Worm (Caenorhabditis elegans) whole organism, L1 larva: ENCODE measurements around the gene srlf-17.

Experiments used
- C04F5.9 ChIP-seq: sonication (generic microtip); optimal IDR thresholded peaks from 2 replicates; lab custom pipeline; 2016; ENCODE audit warnings: missing genetic modification characterization, missing compliant biosample characterization
- C34B4.2 ChIP-seq: sonication (generic microtip); optimal IDR thresholded peaks from 2 replicates; lab custom pipeline; 2017; ENCODE audit warnings: mild to moderate bottlenecking, missing genetic modification characterization, missing compliant biosample characterization
- F16B12.6 ChIP-seq: fragments of 150-350 bp; optimal IDR thresholded peaks from 2 replicates; lab custom pipeline; 2014; ENCODE audit warnings: missing biosample characterization, missing genetic modification characterization
- Y116A8C.19 ChIP-seq: sonication (generic microtip); optimal IDR thresholded peaks from 2 replicates; lab custom pipeline; 2016; ENCODE audit warnings: missing compliant biosample characterization, missing genetic modification characterization, borderline replicate concordance
- aha-1 ChIP-seq: fragments of 150-350 bp; optimal IDR thresholded peaks from 2 replicates; lab custom pipeline; 2014; ENCODE audit warnings: missing biosample characterization, missing genetic modification characterization
- aly-2 ChIP-seq: fragments of 150-350 bp; optimal IDR thresholded peaks from 2 replicates; lab custom pipeline; 2014; ENCODE audit warnings: missing biosample characterization, missing genetic modification characterization
- ama-1 ChIP-seq: fragments of 150-350 bp; optimal IDR thresholded peaks from 2 replicates; lab custom pipeline; 2014
- blmp-1 ChIP-seq: fragments of 150-350 bp; optimal IDR thresholded peaks from 2 replicates; lab custom pipeline; 2014; ENCODE audit warnings: missing biosample characterization, missing genetic modification characterization
- ceh-82 ChIP-seq, 3 experiments: fragments of 150-350 bp in 1 of 3; sonication (generic microtip) in 2 of 3; optimal IDR thresholded peaks; 2 replicates each; lab custom pipeline; 2014 to 2017; ENCODE audit warnings: missing biosample characterization in 3 of 3, missing genetic modification characterization in 3 of 3
- ces-1 ChIP-seq: fragments of 150-350 bp; optimal IDR thresholded peaks from 2 replicates; lab custom pipeline; 2014; ENCODE audit warnings: missing biosample characterization, missing genetic modification reagents, missing genetic modification characterization
- dpl-1 ChIP-seq, 3 experiments: fragments of 150-350 bp in 2 of 3; sonication (generic microtip) in 1 of 3; optimal IDR thresholded peaks; 2 replicates each; lab custom pipeline; 2014 to 2017; ENCODE audit warnings: missing biosample characterization in 3 of 3, missing genetic modification characterization in 3 of 3, missing genetic modification reagents in 3 of 3
- dsc-1 ChIP-seq: sonication (generic microtip); optimal IDR thresholded peaks from 2 replicates; lab custom pipeline; 2016; ENCODE audit warnings: mild to moderate bottlenecking, missing genetic modification characterization, missing compliant biosample characterization
- efl-1 ChIP-seq, 4 experiments: fragments of 150-350 bp; optimal IDR thresholded peaks in 3 of 4; peaks in 1 of 4; 1 replicate in 1 of 4; 2 replicates in 3 of 4; lab custom pipeline; 2014; ENCODE audit warnings: missing biosample characterization in 2 of 4, missing genetic modification characterization in 2 of 4, missing genetic modification reagents in 2 of 4
- efl-3 ChIP-seq: fragments of 200-800 bp; sonication (Bioruptor generic); optimal IDR thresholded peaks from 2 replicates; lab custom pipeline; 2018; ENCODE audit warnings: mild to moderate bottlenecking, missing genetic modification characterization, missing compliant biosample characterization
- egl-13 ChIP-seq: sonication (generic microtip); optimal IDR thresholded peaks from 2 replicates; lab custom pipeline; 2016; ENCODE audit warnings: missing genotype, missing genetic modification reagents, missing genetic modification characterization, missing compliant biosample characterization
- elt-3 ChIP-seq, 6 experiments: fragments of 150-350 bp in 1 of 6; sonication (generic microtip); optimal IDR thresholded peaks; 2 replicates each; lab custom pipeline; 2017 to 2018; ENCODE audit warnings: missing biosample characterization in 6 of 6, missing genetic modification characterization in 6 of 6, inconsistent platforms in 1 of 6
- fkh-10 ChIP-seq: sonication (generic microtip); optimal IDR thresholded peaks from 2 replicates; lab custom pipeline; 2017; ENCODE audit warnings: missing biosample characterization, missing genetic modification reagents, missing genetic modification characterization
- fkh-8 ChIP-seq: sonication (generic microtip); optimal IDR thresholded peaks from 2 replicates; lab custom pipeline; 2016; ENCODE audit warnings: mild to moderate bottlenecking, missing genetic modification characterization, missing compliant biosample characterization
- fos-1 ChIP-seq: fragments of 150-350 bp; optimal IDR thresholded peaks from 2 replicates; lab custom pipeline; 2014; ENCODE audit warnings: missing biosample characterization, missing genetic modification characterization
- grh-1 ChIP-seq: fragments of 200-800 bp; sonication (Bioruptor generic); IDR thresholded peaks from 2 replicates; pipeline ENCODE4 v1.3.6; 2022; ENCODE audit warnings: missing genetic modification reagents, missing genetic modification characterization, missing compliant biosample characterization
- hlh-17 ChIP-seq: fragments of 200-800 bp; sonication (Bioruptor generic); optimal IDR thresholded peaks from 2 replicates; lab custom pipeline; 2018; ENCODE audit warnings: missing genetic modification characterization, mild to moderate bottlenecking, missing compliant biosample characterization, moderate library complexity, borderline replicate concordance
- irx-1 ChIP-seq: sonication (generic microtip); optimal IDR thresholded peaks from 2 replicates; lab custom pipeline; 2016; ENCODE audit warnings: missing genetic modification characterization, missing compliant biosample characterization
- jun-1 ChIP-seq: fragments of 150-350 bp; optimal IDR thresholded peaks from 2 replicates; lab custom pipeline; 2014; ENCODE audit warnings: missing biosample characterization, missing genetic modification reagents, missing genetic modification characterization
- lin-15B ChIP-seq: fragments of 150-350 bp; sonication (generic microtip); optimal IDR thresholded peaks from 3 replicates; lab custom pipeline; 2014; ENCODE audit warnings: missing biosample characterization, missing genetic modification characterization
- lin-35 ChIP-seq, 2 experiments: fragments of 150-350 bp; optimal IDR thresholded peaks; 2 replicates each; lab custom pipeline; 2014; ENCODE audit warnings: missing biosample characterization in 2 of 2, missing genetic modification characterization in 2 of 2, missing genetic modification reagents in 2 of 2
- lin-39 ChIP-seq: fragments of 150-350 bp; optimal IDR thresholded peaks from 2 replicates; lab custom pipeline; 2014; ENCODE audit warnings: missing biosample characterization, missing genetic modification reagents, missing genetic modification characterization
- lir-3 ChIP-seq: sonication (generic microtip); optimal IDR thresholded peaks from 2 replicates; lab custom pipeline; 2016; ENCODE audit warnings: mild to moderate bottlenecking, missing genetic modification characterization, moderate library complexity, missing compliant biosample characterization; ENCODE audit not compliant: poor library complexity
- mab-9 ChIP-seq: fragments of 200-800 bp; sonication (Bioruptor generic); IDR thresholded peaks from 2 replicates; pipeline ENCODE4 v1.3.6; 2022; ENCODE audit warnings: missing genetic modification reagents, missing genetic modification characterization, missing compliant biosample characterization
- mep-1 ChIP-seq: fragments of 150-350 bp; optimal IDR thresholded peaks from 2 replicates; lab custom pipeline; 2014; ENCODE audit warnings: missing biosample characterization, missing genetic modification characterization
- nhr-11 ChIP-seq: fragments of 150-350 bp; optimal IDR thresholded peaks from 2 replicates; lab custom pipeline; 2014; ENCODE audit warnings: missing biosample characterization, missing genetic modification characterization
- nhr-19 ChIP-seq: fragments of 200-800 bp; sonication (Bioruptor generic); conservative IDR thresholded peaks from 2 replicates; pipeline ENCODE4 v1.3.6; 2022; ENCODE audit warnings: missing genetic modification characterization, missing compliant biosample characterization
- nhr-20 ChIP-seq: sonication (generic microtip); optimal IDR thresholded peaks from 2 replicates; lab custom pipeline; 2016; ENCODE audit warnings: mild to moderate bottlenecking, missing genetic modification characterization, missing compliant biosample characterization
- nhr-47 ChIP-seq: sonication (generic microtip); optimal IDR thresholded peaks from 2 replicates; lab custom pipeline; 2016; ENCODE audit warnings: mild to moderate bottlenecking, missing genetic modification characterization, moderate library complexity, missing compliant biosample characterization
- nhr-71 ChIP-seq: sonication (generic microtip); optimal IDR thresholded peaks from 2 replicates; lab custom pipeline; 2016; ENCODE audit warnings: mild to moderate bottlenecking, missing genetic modification characterization, moderate library complexity, missing compliant biosample characterization
- nhr-77 ChIP-seq: fragments of 150-350 bp; optimal IDR thresholded peaks from 2 replicates; lab custom pipeline; 2014; ENCODE audit warnings: missing biosample characterization, missing genetic modification characterization
- nhr-84 ChIP-seq: sonication (generic microtip); optimal IDR thresholded peaks from 2 replicates; lab custom pipeline; 2017; ENCODE audit warnings: missing biosample characterization, missing genetic modification characterization
- nhr-85 ChIP-seq: sonication (generic microtip); peaks from one replicate; lab custom pipeline; 2016; ENCODE audit warnings: missing genetic modification characterization, inconsistent platforms, missing compliant biosample characterization
- pax-3 ChIP-seq: fragments of 200-800 bp; sonication (Bioruptor generic); optimal IDR thresholded peaks from 2 replicates; lab custom pipeline; 2018; ENCODE audit warnings: mild to moderate bottlenecking, missing genetic modification characterization, moderate library complexity, missing compliant biosample characterization
- pqm-1 ChIP-seq: sonication (generic microtip); optimal IDR thresholded peaks from 3 replicates; lab custom pipeline; 2017; ENCODE audit warnings: missing biosample characterization, missing genetic modification characterization
- rnt-1 ChIP-seq: sonication (generic microtip); optimal IDR thresholded peaks from 2 replicates; lab custom pipeline; 2016; ENCODE audit warnings: mild to moderate bottlenecking, missing genetic modification characterization, moderate library complexity, missing compliant biosample characterization
- snpc-4 ChIP-seq: fragments of 150-350 bp; optimal IDR thresholded peaks from 2 replicates; lab custom pipeline; 2014; ENCODE audit warnings: missing biosample characterization, missing genetic modification characterization
- sox-4 ChIP-seq: sonication (generic microtip); optimal IDR thresholded peaks from 2 replicates; lab custom pipeline; 2016; ENCODE audit warnings: missing genetic modification characterization, missing compliant biosample characterization
- sup-37 ChIP-seq: fragments of 200-800 bp; sonication (Bioruptor generic); optimal IDR thresholded peaks from 2 replicates; lab custom pipeline; 2018; ENCODE audit warnings: mild to moderate bottlenecking, missing genetic modification characterization, missing compliant biosample characterization
- swsn-7 ChIP-seq: sonication (generic microtip); optimal IDR thresholded peaks from 2 replicates; lab custom pipeline; 2016; ENCODE audit warnings: missing genetic modification characterization, missing compliant biosample characterization
- tlp-1 ChIP-seq: fragments of 150-350 bp; optimal IDR thresholded peaks from 2 replicates; lab custom pipeline; 2014; ENCODE audit warnings: missing biosample characterization, missing genetic modification characterization
- unc-130 ChIP-seq: fragments of 150-350 bp; optimal IDR thresholded peaks from 2 replicates; lab custom pipeline; 2017; ENCODE audit warnings: missing biosample characterization, missing genetic modification characterization, inconsistent platforms
- unc-30 ChIP-seq: sonication (generic microtip); optimal IDR thresholded peaks from 2 replicates; lab custom pipeline; 2017; ENCODE audit warnings: missing biosample characterization, missing genetic modification characterization
- unc-62 ChIP-seq: fragments of 150-350 bp; optimal IDR thresholded peaks from 2 replicates; lab custom pipeline; 2014; ENCODE audit warnings: missing biosample characterization, missing genetic modification reagents, missing genetic modification characterization
- unc-86 ChIP-seq: sonication (generic microtip); optimal IDR thresholded peaks from 2 replicates; lab custom pipeline; 2016; ENCODE audit warnings: missing genetic modification characterization, missing compliant biosample characterization
- vab-15 ChIP-seq: sonication (generic microtip); optimal IDR thresholded peaks from 2 replicates; lab custom pipeline; 2017; ENCODE audit warnings: missing genotype, mild to moderate bottlenecking, missing genetic modification characterization, missing compliant biosample characterization
- xbp-1 ChIP-seq: sonication (generic microtip); optimal IDR thresholded peaks from 2 replicates; lab custom pipeline; 2016; ENCODE audit warnings: missing genetic modification characterization, missing compliant biosample characterization
- zag-1 ChIP-seq: fragments of 150-350 bp; optimal IDR thresholded peaks from 2 replicates; lab custom pipeline; 2014; ENCODE audit warnings: missing biosample characterization, missing genetic modification characterization
- ztf-11 ChIP-seq, 2 experiments: sonication (generic microtip); optimal IDR thresholded peaks; 2 replicates each; lab custom pipeline; 2016 to 2017; ENCODE audit warnings: missing genetic modification characterization in 2 of 2, missing biosample characterization in 1 of 2, missing compliant biosample characterization in 1 of 2
- ztf-4 ChIP-seq: fragments of 150-350 bp; optimal IDR thresholded peaks from 2 replicates; lab custom pipeline; 2014; ENCODE audit warnings: missing biosample characterization, missing genetic modification characterization

Gene srlf-17

DNA sequence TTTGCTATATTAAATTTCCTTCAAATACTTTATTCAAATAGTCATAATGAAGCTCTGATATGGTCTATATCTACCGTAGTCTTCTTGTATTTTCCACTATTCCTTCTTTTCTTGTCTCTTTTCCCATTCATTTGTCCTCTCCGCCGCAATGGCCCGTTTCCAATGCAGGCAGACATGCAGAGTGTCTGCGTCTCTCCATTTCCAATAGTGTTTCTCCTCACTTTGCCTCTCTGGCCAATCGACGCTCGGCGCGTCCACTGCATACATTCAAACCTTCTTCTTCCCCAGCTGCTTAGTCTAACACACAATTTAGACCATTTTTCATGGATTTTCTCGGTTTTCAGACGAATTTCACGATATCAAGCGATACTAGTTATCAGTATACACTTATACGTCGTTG, 22.7 kb upstream of the srlf-17 start:
- TF ChIP-seq C34B4.2 (tag; lab: Kevin White, UChicago): no peak
- TF ChIP-seq unc-30 (tag; lab: Kevin White, UChicago): no peak
- TF ChIP-seq nhr-85 (tag; lab: Kevin White, UChicago): no peak
- TF ChIP-seq snpc-4 (tag; lab: Kevin White, UChicago): no peak
- peak; percentile 38 for TF ChIP-seq nhr-47 (tag; lab: Kevin White, UChicago)
- no peak for TF ChIP-seq pqm-1 (tag; lab: Kevin White, UChicago)
- peak in 2 of 3 experiments; percentile 8 to 39 for TF ChIP-seq dpl-1 (GFP tag; optimal IDR thresholded peaks at IDR 0.05; lab: Kevin White, UChicago)
- peak; percentile 55 to 69 for TF ChIP-seq efl-1 (optimal IDR thresholded peaks at IDR 0.05; lab: Kevin White, UChicago)
- TF ChIP-seq efl-1 (GFP tag; optimal IDR thresholded peaks at IDR 0.05 in 1 of 2; lab: Kevin White, UChicago): peak in 1 of 2 experiments; percentile 92
- peak; percentile 60 for TF ChIP-seq swsn-7 (tag; lab: Kevin White, UChicago)
- TF ChIP-seq C04F5.9 (tag; lab: Kevin White, UChicago): no peak
- no peak for TF ChIP-seq blmp-1 (tag; lab: Kevin White, UChicago)
- no peak for TF ChIP-seq unc-62
- no peak for TF ChIP-seq tlp-1 (tag; lab: Kevin White, UChicago)
- no peak for TF ChIP-seq unc-130 (tag; lab: Kevin White, UChicago)
- TF ChIP-seq F16B12.6 (tag; lab: Kevin White, UChicago): peak; percentile 10
- no peak for TF ChIP-seq aha-1 (tag; lab: Kevin White, UChicago)
- TF ChIP-seq sup-37: no peak
- TF ChIP-seq egl-13 (tag; lab: Kevin White, UChicago): no peak
- TF ChIP-seq fkh-8 (tag; lab: Kevin White, UChicago): peak; percentile 14
- TF ChIP-seq vab-15: no peak
- TF ChIP-seq nhr-71 (tag; lab: Kevin White, UChicago): peak; percentile 61
- no peak for TF ChIP-seq fkh-10 (GFP tag; lab: Kevin White, UChicago)
- TF ChIP-seq lir-3: no peak
- peak; percentile 3 for TF ChIP-seq jun-1
- no peak for TF ChIP-seq nhr-84
- no peak for TF ChIP-seq elt-3 (tag; optimal IDR thresholded peaks at IDR 0.05; lab: Kevin White, UChicago)
- TF ChIP-seq lin-15B (tag; lab: Kevin White, UChicago): peak; percentile 33
- no peak for TF ChIP-seq nhr-77
- peak; percentile 58; the same call in 1 of the 2 replicates for TF ChIP-seq nhr-19 (GFP tag; lab: Robert Waterston, UW)
- peak in 1 of 2 experiments; percentile 26 for TF ChIP-seq lin-35 (GFP tag; optimal IDR thresholded peaks at IDR 0.05; lab: Kevin White, UChicago)
- TF ChIP-seq unc-86 (tag; lab: Kevin White, UChicago): peak; percentile 38
- TF ChIP-seq xbp-1 (tag; lab: Kevin White, UChicago): peak; percentile 96
- no peak for TF ChIP-seq mep-1 (tag; lab: Kevin White, UChicago)
- TF ChIP-seq ceh-82 (tag; optimal IDR thresholded peaks at IDR 0.05; lab: Kevin White, UChicago): peak in 1 of 3 experiments; percentile 43
- TF ChIP-seq pax-3 (tag; lab: Kevin White, UChicago): no peak
- peak; percentile 37 for TF ChIP-seq nhr-20 (tag; lab: Kevin White, UChicago)
- no peak for TF ChIP-seq ztf-4 (tag; lab: Kevin White, UChicago)
- TF ChIP-seq rnt-1 (tag; lab: Kevin White, UChicago): peak; percentile 64
- TF ChIP-seq hlh-17 (GFP tag; lab: Kevin White, UChicago): no peak
- TF ChIP-seq ces-1: no peak
- TF ChIP-seq dsc-1: peak; percentile 41
- TF ChIP-seq nhr-11 (tag; lab: Kevin White, UChicago): no peak
- peak; percentile 30; the same call in 1 of the 2 replicates for TF ChIP-seq grh-1 (GFP tag; lab: Robert Waterston, UW)
- no peak for TF ChIP-seq irx-1 (tag; lab: Kevin White, UChicago)
- TF ChIP-seq mab-9 (GFP tag; lab: Robert Waterston, UW): no peak
- TF ChIP-seq efl-3 (GFP tag; lab: Kevin White, UChicago): no peak
- TF ChIP-seq aly-2 (tag; lab: Kevin White, UChicago): no peak
- TF ChIP-seq fos-1 (tag; lab: Kevin White, UChicago): no peak
- no peak for TF ChIP-seq zag-1 (tag; lab: Kevin White, UChicago)
- TF ChIP-seq lin-39 (tag; lab: Kevin White, UChicago): no peak
- no peak for TF ChIP-seq ama-1 (lab: Kevin White, UChicago)
- TF ChIP-seq sox-4 (tag; lab: Kevin White, UChicago): no peak
- peak in 1 of 2 experiments; percentile 12 for TF ChIP-seq ztf-11 (tag; optimal IDR thresholded peaks at IDR 0.05; lab: Kevin White, UChicago)
- TF ChIP-seq Y116A8C.19 (tag; lab: Kevin White, UChicago): no peak
